Fruit fly (Drosophila melanogaster): ENCODE measurements around the gene subdued.

DNA sequence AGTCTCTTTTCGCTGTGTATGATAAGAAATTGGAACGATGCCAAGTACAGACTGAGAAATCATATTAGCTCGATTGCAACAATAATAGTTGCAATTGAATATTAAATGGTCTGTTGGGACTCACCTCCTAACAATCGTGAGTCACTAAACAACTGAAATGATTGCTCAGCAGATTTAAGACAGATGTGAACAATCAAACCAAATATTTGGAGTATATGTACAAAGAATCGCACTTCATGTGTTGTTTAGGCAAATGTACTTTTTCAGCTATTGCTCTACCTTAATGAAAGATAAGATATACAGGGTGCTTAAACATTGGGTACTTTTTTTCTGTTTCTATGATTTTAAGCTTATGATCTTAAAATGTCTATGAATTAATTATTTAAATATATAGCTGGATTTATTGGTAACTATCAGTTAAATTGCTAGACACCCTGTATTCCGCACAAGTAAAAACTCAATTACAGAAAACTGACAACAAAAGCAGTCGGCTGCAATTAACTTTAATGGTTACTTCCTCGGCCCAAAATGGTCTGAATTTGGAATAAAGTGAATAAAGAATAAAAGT, 940 bp downstream of the subdued start:
- peak; percentile 57 for TF ChIP-seq CG32264 (GFP tag; optimal IDR thresholded peaks at IDR 0.05)
- TF ChIP-seq usp (GFP tag; optimal IDR thresholded peaks at IDR 0.05), result no peak
- peak; percentile 25 for TF ChIP-seq CG9705 (GFP tag; optimal IDR thresholded peaks at IDR 0.05)
- TF ChIP-seq OdsH (GFP tag; optimal IDR thresholded peaks at IDR 0.05), result peak; percentile 82
- TF ChIP-seq Hr78 (GFP tag; optimal IDR thresholded peaks at IDR 0.05), result no peak
- TF ChIP-seq HLH106 (tag; optimal IDR thresholded peaks at IDR 0.05), result peak; percentile 83
- peak; percentile 13 for TF ChIP-seq sv (GFP tag; optimal IDR thresholded peaks at IDR 0.05)
- no peak for TF ChIP-seq pan (optimal IDR thresholded peaks at IDR 0.05)
- no peak for TF ChIP-seq dl (GFP tag; optimal IDR thresholded peaks at IDR 0.05; ENCODE audit: insufficient read depth in 1 of 2, partially characterized antibody in 2 of 2)
- TF ChIP-seq Vsx2 (GFP tag; optimal IDR thresholded peaks at IDR 0.05; ENCODE audit: partially characterized antibody), result no peak
- TF ChIP-seq Abd-B (GFP tag; optimal IDR thresholded peaks at IDR 0.05), result no peak
- peak; percentile 56 for TF ChIP-seq Hr83 (GFP tag; optimal IDR thresholded peaks at IDR 0.05; ENCODE audit: poor library complexity, severe bottlenecking)
- peak in 1 of 2 experiments; percentile 79 for TF ChIP-seq foxo (GFP tag; optimal IDR thresholded peaks at IDR 0.05)
